Worm (Caenorhabditis elegans): ENCODE measurements around the gene ptr-24.
A peak's percentile ranks its signal among the peaks of the same experiment; 100 is the strongest.

Gene ptr-24

DNA sequence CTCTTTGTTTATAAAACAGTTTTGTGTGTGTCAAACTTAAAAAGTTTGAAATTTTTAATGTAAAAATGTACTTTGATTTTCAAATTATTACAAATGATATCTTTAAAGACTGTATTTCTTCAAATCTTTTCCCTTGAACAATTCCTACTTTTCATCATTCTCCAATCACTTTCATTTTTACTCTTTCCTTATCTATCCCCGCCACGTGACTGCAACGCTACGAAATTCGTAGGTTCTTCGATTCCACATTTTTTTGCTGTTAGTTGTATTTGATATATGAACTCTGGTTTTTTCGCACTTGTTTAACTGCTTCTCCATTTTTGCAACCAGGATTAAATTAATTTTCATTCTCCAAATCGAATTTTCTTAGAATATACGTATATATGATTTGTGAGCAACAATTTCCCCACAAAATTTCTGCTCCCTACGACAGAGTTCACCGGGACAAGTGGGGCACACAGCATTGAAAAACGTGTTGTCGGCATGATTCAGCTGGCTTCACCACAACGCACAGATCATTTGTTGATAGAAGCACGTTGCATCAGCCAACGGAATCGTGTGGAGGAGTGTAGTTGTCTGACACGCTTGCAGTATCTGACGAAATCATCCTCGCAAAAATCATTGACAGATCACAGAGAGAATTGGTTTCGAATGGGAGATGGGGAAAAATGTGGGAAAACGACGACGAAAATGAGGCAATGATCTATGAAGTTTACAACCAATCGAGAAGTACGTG, 17.0 kb downstream of the ptr-24 start (continued):
- TF ChIP-seq nhr-11 (tag; optimal IDR thresholded peaks at IDR 0.05) (peak; percentile 90), hlh-11 (tag; optimal IDR thresholded peaks at IDR 0.05) (peak; percentile 80), pqm-1 (tag; optimal IDR thresholded peaks at IDR 0.05) (no peak), daf-19 (GFP tag; conservative IDR thresholded peaks at IDR 0.05) (no peak), ces-1 (GFP tag; optimal IDR thresholded peaks at IDR 0.05) (no peak), unc-130 (GFP tag; optimal IDR thresholded peaks at IDR 0.05) (no peak), gei-8 (GFP tag; optimal IDR thresholded peaks at IDR 0.05) (peak; percentile 74), spr-1 (tag; optimal IDR thresholded peaks at IDR 0.05) (no peak), ZK546.5 (tag; optimal IDR thresholded peaks at IDR 0.05) (no peak), nhr-6 (tag; optimal IDR thresholded peaks at IDR 0.05) (no peak), nhr-102 (tag; optimal IDR thresholded peaks at IDR 0.05) (peak; percentile 48), vab-7 (GFP tag; IDR thresholded peaks at IDR 0.05) (no peak), lsy-2 (tag; optimal IDR thresholded peaks at IDR 0.05) (peak in 1 of 2 experiments; percentile 27), unc-62 (GFP tag; optimal IDR thresholded peaks at IDR 0.05 in 1 of 2) (peak in 1 of 2 experiments; percentile 89), unc-62 (tag; optimal IDR thresholded peaks at IDR 0.05) (no peak), dpl-1 (GFP tag; optimal IDR thresholded peaks at IDR 0.05) (no peak), snpc-4 (tag; optimal IDR thresholded peaks at IDR 0.05) (no peak), zfp-3 (GFP tag; conservative IDR thresholded peaks at IDR 0.05) (no peak), ctbp-1 (GFP tag; IDR thresholded peaks at IDR 0.05) (no peak), tag-97 (GFP tag; IDR thresholded peaks at IDR 0.05) (no peak), mxl-3 (GFP tag; optimal IDR thresholded peaks at IDR 0.05) (peak; percentile 100), F10B5.3 (tag; optimal IDR thresholded peaks at IDR 0.05) (no peak), ceh-32 (tag; optimal IDR thresholded peaks at IDR 0.05; ENCODE audit: poor library complexity) (no peak), nhr-28 (tag; optimal IDR thresholded peaks at IDR 0.05) (peak; percentile 84)

DNA sequence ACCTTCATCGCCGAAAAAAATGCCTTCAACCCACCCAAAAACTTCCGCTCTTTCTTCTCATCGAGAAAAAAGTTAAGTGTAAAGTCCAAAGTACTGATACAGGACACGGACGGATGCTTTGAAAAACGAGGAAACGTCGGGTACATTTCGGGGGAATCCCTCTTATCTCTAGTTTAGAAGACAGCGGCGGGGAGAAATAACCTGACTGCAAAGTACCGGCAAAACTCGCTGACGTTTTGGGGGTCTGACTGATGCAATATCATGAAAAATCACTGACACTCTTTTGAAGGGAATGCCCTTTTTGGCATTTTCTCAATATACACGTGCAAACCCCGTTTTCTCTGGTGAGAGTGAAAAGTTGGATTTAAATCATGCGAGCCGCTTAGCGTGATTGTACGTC, 18.6 kb downstream of the ptr-24 start:
- TF ChIP-seq nhr-6 (tag; optimal IDR thresholded peaks at IDR 0.05): peak; percentile 14
- no peak for TF ChIP-seq lir-3 (tag; optimal IDR thresholded peaks at IDR 0.05)
- TF ChIP-seq gei-8 (GFP tag; optimal IDR thresholded peaks at IDR 0.05): peak; percentile 94
- no peak for TF ChIP-seq lin-29 (GFP tag; IDR thresholded peaks at IDR 0.05)
- peak; percentile 57 for TF ChIP-seq nhr-102 (tag; optimal IDR thresholded peaks at IDR 0.05)
- TF ChIP-seq lsy-2 (tag; optimal IDR thresholded peaks at IDR 0.05): peak; percentile 60 to 71
- TF ChIP-seq aha-1 (tag): peak; percentile 100
- no peak for TF ChIP-seq tag-97 (GFP tag; IDR thresholded peaks at IDR 0.05)
- peak; percentile 78 for TF ChIP-seq nhr-10 (tag; optimal IDR thresholded peaks at IDR 0.05)
- peak; percentile 98 for TF ChIP-seq nhr-48 (tag; optimal IDR thresholded peaks at IDR 0.05)
- peak; percentile 70 for TF ChIP-seq nhr-11 (tag; optimal IDR thresholded peaks at IDR 0.05)
- peak; percentile 97 for TF ChIP-seq mxl-3 (GFP tag; optimal IDR thresholded peaks at IDR 0.05)
- peak; percentile 84 for TF ChIP-seq hlh-30 (tag; optimal IDR thresholded peaks at IDR 0.05; ENCODE audit: insufficient read depth)
- TF ChIP-seq mxl-2 (GFP tag; conservative IDR thresholded peaks at IDR 0.05): peak; percentile 77; the same call in 1 of the 2 replicates
- 0 out of 2 replicates have a peak, but pooled peaks have one; percentile 40 for TF ChIP-seq T26A8.4 (GFP tag; IDR thresholded peaks at IDR 0.05)
- peak; percentile 83 for TF ChIP-seq nhr-25 (tag; optimal IDR thresholded peaks at IDR 0.05; ENCODE audit: borderline replicate concordance, insufficient read depth)
- TF ChIP-seq daf-16 (GFP tag; optimal IDR thresholded peaks at IDR 0.05): no peak
- TF ChIP-seq daf-16 (tag; optimal IDR thresholded peaks at IDR 0.05): peak; percentile 35
- TF ChIP-seq mep-1 (tag; optimal IDR thresholded peaks at IDR 0.05): peak; percentile 80
- TF ChIP-seq mdl-1 (tag; optimal IDR thresholded peaks at IDR 0.05): peak; percentile 89 to 92
- TF ChIP-seq mes-2 (tag; optimal IDR thresholded peaks at IDR 0.05; ENCODE audit: poor library complexity, severe bottlenecking): peak; percentile 46
- TF ChIP-seq attf-4 (tag; optimal IDR thresholded peaks at IDR 0.05): no peak
- peak; percentile 75 for TF ChIP-seq nhr-77 (tag; optimal IDR thresholded peaks at IDR 0.05)
- peak in 1 of 2 experiments; percentile 67 for TF ChIP-seq unc-62 (GFP tag; optimal IDR thresholded peaks at IDR 0.05 in 1 of 2)
- TF ChIP-seq unc-62 (tag; optimal IDR thresholded peaks at IDR 0.05): no peak
- TF ChIP-seq dve-1 (tag; optimal IDR thresholded peaks at IDR 0.05; ENCODE audit: insufficient read depth): peak; percentile 92
- peak; percentile 76 for TF ChIP-seq ceh-20 (GFP tag; IDR thresholded peaks at IDR 0.05)
- no peak for TF ChIP-seq unc-39 (tag; optimal IDR thresholded peaks at IDR 0.05)
- TF ChIP-seq saeg-2 (GFP tag; IDR thresholded peaks at IDR 0.05): 0 out of 2 replicates have a peak, but pooled peaks have one; percentile 51
- no peak for TF ChIP-seq lim-7 (GFP tag; IDR thresholded peaks at IDR 0.05)
- TF ChIP-seq zfp-3 (GFP tag; conservative IDR thresholded peaks at IDR 0.05): 0 out of 2 replicates have a peak, but pooled peaks have one; percentile 32
- no peak for TF ChIP-seq F26F4.8 (GFP tag; conservative IDR thresholded peaks at IDR 0.05)
- peak in 1 of 2 experiments; percentile 82 for TF ChIP-seq hif-1 (tag; optimal IDR thresholded peaks at IDR 0.05)
